Worm (Caenorhabditis elegans): Measurements from ENCODE around the gene T10D4.19.

ce11 chrII:3185848-3186247 lies 34.1 kb downstream of the T10D4.19 start:
- no peak for TF ChIP-seq dmd-4 (tag; optimal IDR thresholded peaks at IDR 0.05)
- TF ChIP-seq lsy-2 (tag; optimal IDR thresholded peaks at IDR 0.05) = no peak
- no peak for TF ChIP-seq mdl-1 (tag; optimal IDR thresholded peaks at IDR 0.05)
- TF ChIP-seq C34F6.9 (tag; optimal IDR thresholded peaks at IDR 0.05) = no peak

Measured in whole organism, L2 larva.